Worm (Caenorhabditis elegans): ENCODE measurements around the gene srd-5.

DNA sequence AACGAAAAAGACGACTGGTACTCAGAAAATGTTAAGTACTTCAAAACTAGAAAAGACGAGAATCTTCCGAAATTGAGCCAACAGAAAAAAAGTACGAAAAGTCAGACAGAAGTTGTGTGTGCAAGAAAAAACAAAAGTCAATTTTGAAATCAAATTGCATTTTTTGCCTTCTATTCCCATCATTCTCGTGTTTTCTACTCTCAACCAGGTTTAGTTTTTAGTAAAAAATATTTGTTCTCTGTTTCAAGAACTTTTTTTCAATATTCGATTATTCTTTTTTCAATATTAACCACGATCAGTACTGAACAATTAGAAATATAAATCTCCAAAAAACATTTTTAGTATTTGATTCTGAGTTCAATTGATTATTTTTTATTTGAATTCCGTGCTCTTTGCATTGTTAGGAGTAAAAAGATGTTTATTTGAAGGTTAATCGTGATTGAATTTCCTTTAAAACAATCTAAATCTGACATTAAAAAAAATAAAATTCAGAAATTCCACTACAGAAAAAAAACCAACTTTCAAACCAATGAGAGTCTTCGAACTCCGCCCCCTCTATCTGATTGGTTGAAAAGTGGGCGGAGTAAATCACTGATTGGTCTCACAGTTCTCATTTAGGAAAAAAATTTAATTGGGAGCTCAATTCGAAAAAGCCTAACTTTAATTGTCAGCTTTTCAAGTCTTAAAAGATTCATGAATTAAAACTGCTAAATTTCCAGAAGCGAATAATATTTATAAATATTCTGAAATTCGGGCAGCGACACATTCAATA is 41.2 kb upstream of the srd-5 start:
- TF ChIP-seq unc-62 (GFP tag; optimal IDR thresholded peaks at IDR 0.05 in 1 of 2) (peak in 1 of 2 experiments; percentile 58), unc-62 (tag; optimal IDR thresholded peaks at IDR 0.05) (no peak), nhr-77 (tag; optimal IDR thresholded peaks at IDR 0.05) (no peak)
